Worm (Caenorhabditis elegans) whole organism, L2 larva: Measurements from ENCODE around the gene F54C9.11.

Source experiments
- C34F6.9 ChIP-seq: fragments of 150-350 bp; optimal IDR thresholded peaks from 2 replicates; lab custom pipeline; 2014; ENCODE audit warnings: missing biosample characterization, missing genetic modification characterization
- R02D3.7 ChIP-seq: fragments of 150-350 bp; optimal IDR thresholded peaks from 2 replicates; lab custom pipeline; 2014; ENCODE audit warnings: missing biosample characterization, missing genetic modification characterization
- Y55F3AM.14 ChIP-seq: fragments of 200-800 bp; sonication (Bioruptor generic); optimal IDR thresholded peaks from 2 replicates; lab custom pipeline; 2018; ENCODE audit warnings: mild to moderate bottlenecking, missing genetic modification characterization, missing compliant biosample characterization
- ZK546.5 ChIP-seq: sonication (generic microtip); optimal IDR thresholded peaks from 2 replicates; lab custom pipeline; 2017; ENCODE audit warnings: missing biosample characterization, missing genetic modification characterization
- alr-1 ChIP-seq: fragments of 150-350 bp; optimal IDR thresholded peaks from 2 replicates; lab custom pipeline; 2014; ENCODE audit warnings: missing biosample characterization, missing genetic modification characterization
- ama-1 ChIP-seq: fragments of 150-350 bp; optimal IDR thresholded peaks from 2 replicates; lab custom pipeline; 2018; ENCODE audit warnings: inconsistent platforms
- blmp-1 ChIP-seq: sonication (generic microtip); optimal IDR thresholded peaks from 2 replicates; lab custom pipeline; 2017; ENCODE audit warnings: missing genetic modification characterization, mild to moderate bottlenecking, missing compliant biosample characterization, antibody characterized with exemption, moderate library complexity; ENCODE audit not compliant: insufficient read depth
- ceh-16 ChIP-seq: fragments of 150-350 bp; optimal IDR thresholded peaks from 2 replicates; lab custom pipeline; 2014; ENCODE audit warnings: missing biosample characterization, missing genetic modification characterization
- crh-2 ChIP-seq: sonication (generic microtip); optimal IDR thresholded peaks from 2 replicates; lab custom pipeline; 2017; ENCODE audit warnings: missing biosample characterization, missing genetic modification characterization
- dmd-4 ChIP-seq: sonication (generic microtip); optimal IDR thresholded peaks from 2 replicates; lab custom pipeline; 2017; ENCODE audit warnings: missing biosample characterization, missing genetic modification characterization
- egl-27 ChIP-seq: sonication (generic microtip); optimal IDR thresholded peaks from 3 replicates; lab custom pipeline; 2017; ENCODE audit warnings: missing biosample characterization, missing genetic modification reagents, missing genetic modification characterization
- elt-1 ChIP-seq: fragments of 150-350 bp; optimal IDR thresholded peaks from 2 replicates; lab custom pipeline; 2014; ENCODE audit warnings: missing biosample characterization, missing genetic modification characterization
- elt-3 ChIP-seq: sonication (generic microtip); optimal IDR thresholded peaks from 2 replicates; lab custom pipeline; 2017; ENCODE audit warnings: missing biosample characterization, missing genetic modification characterization
- fos-1 ChIP-seq: fragments of 150-350 bp; optimal IDR thresholded peaks from 2 replicates; lab custom pipeline; 2014; ENCODE audit warnings: missing biosample characterization, missing genetic modification characterization
- gmeb-1 ChIP-seq: fragments of 150-350 bp; optimal IDR thresholded peaks from 2 replicates; lab custom pipeline; 2014; ENCODE audit warnings: missing biosample characterization, missing genetic modification characterization
- lin-11 ChIP-seq: fragments of 150-350 bp; sonication (generic microtip); optimal IDR thresholded peaks from 2 replicates; lab custom pipeline; 2014; ENCODE audit warnings: missing biosample characterization, missing genetic modification characterization, inconsistent platforms, mixed read lengths
- lsy-2 ChIP-seq, 2 experiments: fragments of 150-350 bp in 1 of 2; sonication (generic microtip) in 1 of 2; optimal IDR thresholded peaks; 2 replicates each; lab custom pipeline; 2014 to 2017; ENCODE audit warnings: missing biosample characterization in 2 of 2, missing genetic modification characterization in 2 of 2
- mbf-1 ChIP-seq: sonication (generic microtip); optimal IDR thresholded peaks from 2 replicates; lab custom pipeline; 2017; ENCODE audit warnings: missing biosample characterization, missing genetic modification characterization
- nhr-10 ChIP-seq: sonication (generic microtip); optimal IDR thresholded peaks from 2 replicates; lab custom pipeline; 2017; ENCODE audit warnings: missing biosample characterization, missing genetic modification characterization
- nhr-12 ChIP-seq: fragments of 150-350 bp; optimal IDR thresholded peaks from 2 replicates; lab custom pipeline; 2014; ENCODE audit warnings: missing biosample characterization, missing genetic modification characterization
- nhr-129 ChIP-seq: fragments of 150-350 bp; optimal IDR thresholded peaks from 2 replicates; lab custom pipeline; 2014; ENCODE audit warnings: missing biosample characterization, missing genetic modification characterization
- nhr-21 ChIP-seq: fragments of 150-350 bp; optimal IDR thresholded peaks from 2 replicates; lab custom pipeline; 2014; ENCODE audit warnings: missing biosample characterization, missing genetic modification characterization
- nhr-23 ChIP-seq: fragments of 150-350 bp; optimal IDR thresholded peaks from 2 replicates; lab custom pipeline; 2014; ENCODE audit warnings: missing biosample characterization, missing genetic modification reagents, missing genetic modification characterization
- nhr-237 ChIP-seq: fragments of 150-350 bp; optimal IDR thresholded peaks from 2 replicates; lab custom pipeline; 2014; ENCODE audit warnings: missing biosample characterization, missing genetic modification characterization
- nhr-6 ChIP-seq: fragments of 150-350 bp; optimal IDR thresholded peaks from 2 replicates; lab custom pipeline; 2014; ENCODE audit warnings: missing biosample characterization, missing genetic modification characterization
- peb-1 ChIP-seq: fragments of 150-350 bp; optimal IDR thresholded peaks from 2 replicates; lab custom pipeline; 2014; ENCODE audit warnings: missing biosample characterization, missing genetic modification characterization
- sem-4 ChIP-seq: fragments of 150-350 bp; optimal IDR thresholded peaks from 2 replicates; lab custom pipeline; 2014; ENCODE audit warnings: missing biosample characterization, missing genetic modification reagents, missing genetic modification characterization
- skn-1 ChIP-seq: sonication (generic microtip); optimal IDR thresholded peaks from 2 replicates; lab custom pipeline; 2017; ENCODE audit warnings: missing biosample characterization, missing genetic modification characterization
- sma-3 ChIP-seq: sonication (generic microtip); optimal IDR thresholded peaks from 2 replicates; lab custom pipeline; 2016; ENCODE audit warnings: missing genetic modification reagents, missing genetic modification characterization, missing compliant biosample characterization
- sma-9 ChIP-seq, 2 experiments: fragments of 150-350 bp in 1 of 2; sonication (generic microtip) in 1 of 2; optimal IDR thresholded peaks; 2 replicates each; lab custom pipeline; 2014 to 2016; ENCODE audit warnings: missing genetic modification characterization in 2 of 2, mild to moderate bottlenecking in 1 of 2, missing biosample characterization in 1 of 2, missing compliant biosample characterization in 1 of 2, missing genetic modification reagents in 1 of 2, moderate library complexity in 1 of 2
- snpc-4 ChIP-seq: fragments of 150-350 bp; optimal IDR thresholded peaks from 2 replicates; lab custom pipeline; 2014; ENCODE audit warnings: missing biosample characterization, missing genetic modification characterization
- unc-39 ChIP-seq: fragments of 150-350 bp; optimal IDR thresholded peaks from 2 replicates; lab custom pipeline; 2014; ENCODE audit warnings: missing biosample characterization, missing genetic modification characterization
- unc-55 ChIP-seq: fragments of 150-350 bp; sonication (generic microtip); optimal IDR thresholded peaks from 3 replicates; lab custom pipeline; 2014; ENCODE audit warnings: missing biosample characterization, missing genetic modification reagents, missing genetic modification characterization
- unc-62 ChIP-seq: fragments of 150-350 bp; optimal IDR thresholded peaks from 2 replicates; lab custom pipeline; 2014; ENCODE audit warnings: missing biosample characterization, missing genetic modification reagents, missing genetic modification characterization
- zag-1 ChIP-seq: fragments of 150-350 bp; optimal IDR thresholded peaks from 2 replicates; lab custom pipeline; 2014; ENCODE audit warnings: missing biosample characterization, missing genetic modification characterization
- ztf-1 ChIP-seq: fragments of 200-800 bp; sonication (Bioruptor generic); conservative IDR thresholded peaks from 2 replicates; pipeline ENCODE4 v1.3.6; 2022; ENCODE audit warnings: missing genetic modification characterization, missing compliant biosample characterization
- ztf-4 ChIP-seq: fragments of 150-350 bp; optimal IDR thresholded peaks from 2 replicates; lab custom pipeline; 2014; ENCODE audit warnings: missing biosample characterization, missing genetic modification characterization

F54C9.11 gene

DNA sequence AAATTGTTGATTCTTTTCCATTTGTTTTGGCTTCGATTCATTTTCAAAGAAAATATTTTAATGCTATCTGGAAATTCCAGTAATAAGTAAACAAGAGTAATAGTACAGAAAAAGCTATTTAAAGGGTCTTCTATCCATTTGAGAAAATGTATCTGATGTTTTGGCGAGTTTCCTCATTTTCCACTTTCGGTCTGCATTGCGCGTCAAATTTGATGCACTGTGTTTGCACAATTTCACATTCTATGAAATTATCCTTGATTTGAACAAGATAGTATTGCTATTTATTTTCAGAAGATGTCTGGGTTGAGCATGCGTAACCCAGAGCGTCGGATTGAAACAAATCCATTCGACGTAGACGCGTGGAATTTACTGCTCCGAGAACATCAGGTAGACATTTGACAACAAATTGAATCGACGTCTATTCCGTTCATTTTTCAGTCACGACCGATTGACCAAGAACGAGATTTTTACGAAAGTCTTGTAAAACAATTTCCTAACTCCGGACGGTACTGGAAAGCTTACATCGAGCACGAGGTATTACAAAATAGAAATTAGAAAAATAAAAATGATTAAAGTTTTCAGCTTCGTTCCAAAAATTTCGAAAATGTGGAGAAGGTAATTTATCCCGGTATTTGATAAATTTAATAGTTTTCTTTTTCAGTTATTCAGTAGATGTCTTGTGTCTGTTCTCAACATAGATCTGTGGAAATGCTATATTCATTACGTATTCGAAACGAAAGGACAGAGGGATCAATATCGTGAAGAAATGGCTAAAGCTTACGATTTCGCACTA, 18.9 kb upstream of the F54C9.11 start, which contains the start of gene suf-1 (continued):
- TF ChIP-seq skn-1 (tag; lab: Kevin White, UChicago) (no peak), alr-1 (tag; lab: Kevin White, UChicago) (no peak), blmp-1 (no peak), Y55F3AM.14 (GFP tag; lab: Kevin White, UChicago) (no peak), lsy-2 (tag; optimal IDR thresholded peaks at IDR 0.05; lab: Kevin White, UChicago) (peak in 1 of 2 experiments; percentile 58)
- TF ChIP-seq, all 48 proteins: peak for 8

DNA sequence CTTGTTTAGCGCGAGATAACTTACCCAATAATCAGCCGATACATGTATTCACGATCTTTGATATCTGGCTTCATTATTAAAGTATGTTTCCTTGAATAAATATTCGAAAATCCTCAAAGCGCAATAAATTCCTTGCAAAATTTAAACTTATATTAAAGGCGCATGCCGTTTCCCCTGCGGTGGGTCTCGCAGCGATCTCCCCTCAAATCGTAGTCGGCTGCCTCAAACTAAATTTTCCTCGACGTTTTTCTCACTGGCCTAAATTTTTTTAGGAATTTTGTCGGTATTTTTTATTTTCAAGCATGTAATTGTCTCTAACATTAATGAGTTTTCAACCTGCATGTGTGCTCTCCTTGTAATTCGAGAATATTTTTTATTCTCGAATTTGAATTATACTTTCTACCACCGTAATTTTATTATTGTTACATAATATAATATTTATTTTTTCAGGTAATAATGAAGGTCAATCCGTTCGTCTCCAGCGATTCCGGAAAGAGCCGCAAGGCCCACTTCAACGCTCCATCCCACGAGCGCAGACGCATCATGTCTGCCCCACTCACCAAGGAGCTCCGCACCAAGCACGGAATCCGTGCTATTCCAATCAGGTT, 17.6 kb upstream of the F54C9.11 start, which contains the start of the genes cpf-1 and rpl-26:
Gene cpf-1, minus strand, starts transcription at position 104 of the 608 bp plus-strand sequence.
Gene rpl-26, plus strand, starts transcription at position 449 of the 608 bp plus-strand sequence.
- TF ChIP-seq sma-3 (GFP tag; lab: Kevin White, UChicago) (peak; percentile 4), skn-1 (tag; lab: Kevin White, UChicago) (no peak), ztf-4 (tag; lab: Kevin White, UChicago) (no peak), lsy-2 (tag; optimal IDR thresholded peaks at IDR 0.05; lab: Kevin White, UChicago) (peak; percentile 22 to 89), ztf-1 (GFP tag; lab: Robert Waterston, UW) (no peak), sem-4 (peak; percentile 49), blmp-1 (no peak), zag-1 (tag; lab: Kevin White, UChicago) (no peak), gmeb-1 (tag; lab: Kevin White, UChicago) (peak; percentile 71), peb-1 (no peak), nhr-12 (tag; lab: Kevin White, UChicago) (no peak), C34F6.9 (tag; lab: Kevin White, UChicago) (peak; percentile 77), ama-1 (no peak), fos-1 (peak; percentile 33), unc-39 (tag; lab: Kevin White, UChicago) (no peak), dmd-4 (tag; lab: Kevin White, UChicago) (no peak), sma-9 (GFP tag; optimal IDR thresholded peaks at IDR 0.05; lab: Kevin White, UChicago) (peak; percentile 24), sma-9 (tag; optimal IDR thresholded peaks at IDR 0.05; lab: Kevin White, UChicago) (no peak), elt-3 (tag; lab: Kevin White, UChicago) (no peak), crh-2 (tag; lab: Kevin White, UChicago) (peak; percentile 60), snpc-4 (tag; lab: Kevin White, UChicago) (peak; percentile 75), nhr-6 (tag; lab: Kevin White, UChicago) (no peak), nhr-129 (peak; percentile 47), unc-55 (GFP tag; lab: Kevin White, UChicago) (peak; percentile 75)
- TF ChIP-seq, all 48 proteins: peak for 11

DNA sequence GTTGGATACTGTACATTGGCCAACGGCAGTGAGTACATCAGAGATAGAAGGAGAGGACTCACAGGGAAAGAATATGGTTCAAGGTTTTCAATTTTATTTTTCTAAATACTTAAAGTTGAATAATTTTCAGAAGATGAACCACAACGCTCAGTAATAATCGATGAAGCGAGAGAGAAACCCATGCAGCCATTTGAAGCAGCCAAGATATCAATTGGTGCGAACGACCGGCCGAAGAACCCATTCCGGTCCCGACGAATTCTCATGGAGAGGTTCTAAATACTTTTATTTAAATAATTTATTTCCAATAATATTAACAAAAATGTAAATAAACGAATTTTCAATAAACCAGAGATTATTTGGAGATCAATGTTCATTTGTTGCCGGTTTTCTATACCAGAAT, 15.3 kb upstream of the F54C9.11 start, which contains the start of gene pigg-1:
Gene pigg-1, minus strand, starts transcription at position 101 of the 400 bp plus-strand sequence.
- TF ChIP-seq Y55F3AM.14 (GFP tag; lab: Kevin White, UChicago) (no peak), ama-1 (no peak), nhr-23 (tag; lab: Kevin White, UChicago) (no peak), ztf-4 (tag; lab: Kevin White, UChicago) (no peak), nhr-10 (no peak), snpc-4 (tag; lab: Kevin White, UChicago) (no peak), unc-39 (tag; lab: Kevin White, UChicago) (no peak), zag-1 (tag; lab: Kevin White, UChicago) (no peak), mbf-1 (no peak), elt-1 (tag; lab: Kevin White, UChicago) (no peak), nhr-6 (tag; lab: Kevin White, UChicago) (no peak), ztf-1 (GFP tag; lab: Robert Waterston, UW) (no peak), unc-62 (GFP tag; lab: Kevin White, UChicago) (no peak), sma-9 (GFP tag; optimal IDR thresholded peaks at IDR 0.05; lab: Kevin White, UChicago) (no peak), sma-9 (tag; optimal IDR thresholded peaks at IDR 0.05; lab: Kevin White, UChicago) (no peak), fos-1 (no peak), nhr-129 (no peak), ZK546.5 (tag; lab: Kevin White, UChicago) (no peak)

DNA sequence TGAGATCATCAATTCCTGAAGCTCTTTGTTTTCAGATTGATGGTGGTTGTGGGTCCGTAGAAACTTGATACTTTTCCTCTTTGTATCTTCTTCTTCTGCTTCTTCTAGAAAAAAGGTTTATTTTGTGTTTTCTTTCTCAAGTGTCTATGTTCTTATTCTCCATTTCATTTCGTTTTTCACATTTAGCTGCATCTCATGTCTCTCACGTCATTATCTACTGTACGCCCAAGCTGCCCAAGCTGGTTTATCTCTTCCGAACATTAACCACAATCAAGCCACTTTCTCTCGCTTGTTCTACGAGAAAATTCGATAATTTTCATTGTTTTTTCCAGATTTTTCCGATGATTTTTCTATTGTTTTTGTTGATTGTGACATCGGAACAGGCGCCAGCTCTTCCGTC, 14.3 kb upstream of the F54C9.11 start, which contains the start of gene F28C6.5:
Gene F28C6.5, plus strand, starts transcription at position 301 of the 400 bp plus-strand sequence.
- TF ChIP-seq skn-1 (tag; lab: Kevin White, UChicago), result no peak
- no peak for TF ChIP-seq egl-27 (tag; lab: Kevin White, UChicago)
- no peak for TF ChIP-seq unc-39 (tag; lab: Kevin White, UChicago)
- TF ChIP-seq lin-11 (tag; lab: Kevin White, UChicago), result no peak
- TF ChIP-seq ceh-16 (tag; lab: Kevin White, UChicago), result no peak
- TF ChIP-seq snpc-4 (tag; lab: Kevin White, UChicago), result no peak
- TF ChIP-seq blmp-1, result no peak
- TF ChIP-seq nhr-10, result no peak
- TF ChIP-seq nhr-6 (tag; lab: Kevin White, UChicago), result no peak
- TF ChIP-seq sma-9 (GFP tag; optimal IDR thresholded peaks at IDR 0.05; lab: Kevin White, UChicago), result no peak
- TF ChIP-seq sma-9 (tag; optimal IDR thresholded peaks at IDR 0.05; lab: Kevin White, UChicago), result no peak
- no peak for TF ChIP-seq nhr-237
- no peak for TF ChIP-seq nhr-129
- TF ChIP-seq nhr-21 (tag; lab: Kevin White, UChicago), result no peak
- no peak for TF ChIP-seq zag-1 (tag; lab: Kevin White, UChicago)
- no peak for TF ChIP-seq C34F6.9 (tag; lab: Kevin White, UChicago)
- TF ChIP-seq R02D3.7 (tag; lab: Kevin White, UChicago), result no peak
- no peak for TF ChIP-seq lsy-2 (tag; optimal IDR thresholded peaks at IDR 0.05; lab: Kevin White, UChicago)
- no peak for TF ChIP-seq unc-55 (GFP tag; lab: Kevin White, UChicago)
- no peak for TF ChIP-seq sma-3 (GFP tag; lab: Kevin White, UChicago)
